Fruit fly (Drosophila melanogaster): ENCODE data around the gene CG12581.
"Not testable (repeated sequence)": the region's sequence is repeated elsewhere in the genome, so short reads cannot be mapped to it uniquely, and the experiment has no call there.

CG12581 gene

DNA sequence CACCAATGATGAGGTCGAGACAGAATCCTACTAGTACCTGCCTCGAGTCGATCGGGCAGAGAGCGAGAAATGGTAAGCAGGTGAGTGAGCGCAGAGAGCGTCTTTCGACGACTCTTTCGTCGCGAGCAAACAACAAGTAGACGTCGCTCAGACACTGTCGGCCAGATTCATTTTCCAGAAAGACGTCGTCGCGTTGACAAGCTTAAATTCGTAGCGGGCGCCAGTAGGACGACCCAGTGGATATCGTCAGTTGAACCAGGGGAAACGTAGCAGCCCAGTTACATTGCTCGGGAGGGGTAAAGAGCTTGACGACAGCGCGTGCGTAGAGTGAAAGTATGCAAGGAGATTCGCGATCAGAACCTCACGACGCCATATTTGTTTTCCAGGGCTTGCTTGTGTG, at the start of gene CG12581:
CG12581 (plus strand) TSS at position 163 of the 400 bp plus-strand sequence.
- TF ChIP-seq EcR (GFP tag; optimal IDR thresholded peaks at IDR 0.05) (no peak), Dll (optimal IDR thresholded peaks at IDR 0.05) (no peak), pan (optimal IDR thresholded peaks at IDR 0.05) (no peak), psq (optimal IDR thresholded peaks at IDR 0.05) (no peak), usp (GFP tag; optimal IDR thresholded peaks at IDR 0.05) (no peak), CG8478 (optimal IDR thresholded peaks at IDR 0.05) (no peak)

DNA sequence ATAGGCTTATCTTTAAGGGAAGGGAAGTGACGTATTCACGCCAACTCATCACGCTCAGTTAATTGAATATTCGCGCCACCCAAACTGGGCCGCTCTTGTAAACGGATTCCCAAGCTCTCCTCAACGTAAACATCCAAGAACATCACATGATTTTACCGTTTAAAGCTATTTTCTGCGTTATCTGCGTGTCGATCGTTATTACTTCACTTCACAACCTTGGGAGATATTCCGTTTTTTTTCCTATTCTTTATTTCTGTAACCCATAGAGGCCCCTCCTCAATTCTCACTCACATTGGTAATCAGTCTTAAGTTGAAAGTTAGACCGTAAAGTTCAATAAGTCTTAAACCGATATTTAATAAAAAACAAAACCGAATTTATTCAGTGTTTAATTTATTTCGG, 48.3 kb upstream of the CG12581 start, which contains the start of gene Gfat1:
Gfat1 (plus strand) TSS at position 301 of the 400 bp plus-strand sequence.
- not testable (repeated sequence) for TF ChIP-seq pan (optimal IDR thresholded peaks at IDR 0.05); CG8478 (optimal IDR thresholded peaks at IDR 0.05); usp (GFP tag; optimal IDR thresholded peaks at IDR 0.05)

DNA sequence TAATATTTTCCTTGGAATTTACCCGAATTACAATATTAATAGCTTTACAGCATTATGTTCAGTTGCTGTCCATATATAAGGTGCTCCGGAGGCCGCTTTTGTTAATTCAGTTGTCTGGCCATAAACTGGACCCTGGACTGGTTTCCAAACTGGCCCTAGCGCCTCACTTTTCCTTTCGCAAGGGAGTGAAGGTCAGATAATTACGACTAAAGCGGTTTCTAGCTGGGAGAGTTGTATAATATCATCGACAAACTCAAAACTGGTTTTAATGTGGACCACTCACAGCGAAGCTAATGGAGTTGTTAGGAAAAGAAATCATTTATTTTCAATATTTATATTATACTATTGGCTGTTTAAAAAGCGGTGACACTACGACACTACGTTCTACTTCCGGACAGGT, 46.9 kb upstream of the CG12581 start:
- TF ChIP-seq psq (optimal IDR thresholded peaks at IDR 0.05) (no peak), pan (optimal IDR thresholded peaks at IDR 0.05) (no peak), Dll (optimal IDR thresholded peaks at IDR 0.05) (no peak), CG8478 (optimal IDR thresholded peaks at IDR 0.05) (no peak), usp (GFP tag; optimal IDR thresholded peaks at IDR 0.05) (no peak), EcR (GFP tag; optimal IDR thresholded peaks at IDR 0.05) (no peak)

DNA sequence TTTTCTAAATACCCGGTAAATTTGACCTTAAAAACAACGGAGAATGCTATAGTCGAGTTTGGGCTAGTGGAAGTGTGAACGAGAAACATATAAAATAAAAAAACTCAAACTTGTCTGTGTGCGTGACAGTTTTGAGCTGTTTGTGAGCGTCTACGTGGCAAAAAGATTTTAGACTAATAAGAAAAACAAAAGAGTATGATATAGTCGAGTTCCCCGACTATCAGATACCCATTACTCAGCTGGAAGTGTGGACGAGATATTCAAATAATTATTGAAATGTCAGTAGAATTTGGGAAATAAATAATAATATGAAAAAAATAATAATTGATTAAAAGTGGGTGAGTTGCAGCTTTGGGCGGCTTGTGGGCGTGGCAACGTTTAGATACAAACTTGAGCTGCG, 46.1 kb upstream of the CG12581 start:
- TF ChIP-seq EcR (GFP tag; optimal IDR thresholded peaks at IDR 0.05) = no peak
- no peak for TF ChIP-seq usp (GFP tag; optimal IDR thresholded peaks at IDR 0.05)
- no peak for TF ChIP-seq psq (optimal IDR thresholded peaks at IDR 0.05)
- no peak for TF ChIP-seq pan (optimal IDR thresholded peaks at IDR 0.05)
- no peak for TF ChIP-seq CG8478 (optimal IDR thresholded peaks at IDR 0.05)
- no peak for TF ChIP-seq Dll (optimal IDR thresholded peaks at IDR 0.05)

DNA sequence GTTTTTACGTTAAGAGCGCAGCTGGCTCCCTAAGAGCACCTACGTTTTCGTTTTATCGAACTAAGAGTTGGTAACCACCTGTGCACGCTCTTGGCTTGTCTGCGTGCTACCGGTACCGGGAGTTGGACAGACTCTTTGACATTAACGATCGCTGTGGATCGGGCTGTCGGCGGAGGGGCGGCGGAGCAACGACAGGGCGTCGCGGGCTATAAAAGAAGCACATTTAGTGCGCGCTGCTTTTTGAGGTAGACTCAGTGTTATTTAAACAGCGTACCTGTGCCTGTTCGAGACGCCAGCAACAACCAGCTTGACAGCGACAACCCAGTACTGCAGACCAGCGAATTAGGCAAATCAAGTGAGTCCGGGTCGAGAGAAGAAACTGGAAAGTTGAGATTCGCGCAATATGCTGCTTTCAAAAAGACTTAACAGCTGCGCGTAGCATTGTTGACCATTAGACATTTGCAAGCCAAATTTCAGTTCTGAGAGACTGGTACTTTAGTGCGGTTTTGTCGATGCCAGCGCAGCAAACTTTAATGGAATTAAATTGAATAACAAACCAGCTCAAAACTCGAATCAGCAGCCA, 44.1 kb upstream of the CG12581 start:
- TF ChIP-seq pan (optimal IDR thresholded peaks at IDR 0.05) (no peak), EcR (GFP tag; optimal IDR thresholded peaks at IDR 0.05) (no peak), Dll (optimal IDR thresholded peaks at IDR 0.05) (no peak), CG8478 (optimal IDR thresholded peaks at IDR 0.05) (no peak), usp (GFP tag; optimal IDR thresholded peaks at IDR 0.05) (no peak), psq (optimal IDR thresholded peaks at IDR 0.05) (no peak)

DNA sequence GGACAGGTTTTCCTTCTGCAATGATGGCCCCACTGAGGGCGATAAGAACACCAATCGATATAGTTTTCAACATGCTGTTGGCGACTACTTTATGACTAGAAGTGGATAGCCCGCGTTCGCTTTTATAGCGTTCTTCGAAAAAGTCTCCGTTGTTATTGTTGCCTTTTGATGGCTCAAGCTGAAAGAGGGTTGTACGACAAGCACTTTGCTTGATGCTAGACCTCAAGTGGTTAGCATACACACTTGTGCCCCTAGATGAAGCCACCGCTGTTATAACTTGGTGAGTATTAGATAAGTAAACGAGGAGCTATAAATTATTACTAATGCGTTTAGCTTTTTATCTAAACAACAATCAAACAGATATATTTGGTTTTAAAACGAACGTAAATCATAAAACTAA, 12.3 kb upstream of the CG12581 start, which contains the start of gene CG40198:
CG40198 (minus strand) TSS at position 101 of the 400 bp plus-strand sequence.
- TF ChIP-seq CG8478 (optimal IDR thresholded peaks at IDR 0.05) (no peak), psq (optimal IDR thresholded peaks at IDR 0.05) (no peak), EcR (GFP tag; optimal IDR thresholded peaks at IDR 0.05) (no peak), usp (GFP tag; optimal IDR thresholded peaks at IDR 0.05) (no peak), pan (optimal IDR thresholded peaks at IDR 0.05) (no peak), Dll (optimal IDR thresholded peaks at IDR 0.05) (no peak)

DNA sequence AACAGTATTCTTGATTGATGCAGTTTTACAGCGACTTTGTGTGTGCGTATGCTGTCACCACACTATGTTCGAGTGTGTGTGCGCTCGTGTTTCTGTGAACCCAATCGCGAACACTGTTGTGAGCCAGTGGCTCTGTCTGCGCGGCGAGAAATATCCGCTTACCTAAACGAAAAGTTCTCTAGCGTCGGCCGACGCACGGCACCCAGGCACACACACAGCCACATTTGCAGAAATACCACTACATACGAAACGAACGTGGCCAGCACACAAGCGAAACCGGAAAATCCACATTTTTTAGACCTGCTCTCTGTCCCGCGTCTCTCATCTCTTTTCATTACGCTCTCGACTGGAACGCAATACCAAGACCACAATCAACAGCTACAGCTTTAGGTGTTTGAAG, 543 bp downstream of the CG12581 start:
- TF ChIP-seq pan (optimal IDR thresholded peaks at IDR 0.05) (no peak), usp (GFP tag; optimal IDR thresholded peaks at IDR 0.05) (no peak), psq (optimal IDR thresholded peaks at IDR 0.05) (no peak), CG8478 (optimal IDR thresholded peaks at IDR 0.05) (no peak), EcR (GFP tag; optimal IDR thresholded peaks at IDR 0.05) (no peak), Dll (optimal IDR thresholded peaks at IDR 0.05) (no peak)

DNA sequence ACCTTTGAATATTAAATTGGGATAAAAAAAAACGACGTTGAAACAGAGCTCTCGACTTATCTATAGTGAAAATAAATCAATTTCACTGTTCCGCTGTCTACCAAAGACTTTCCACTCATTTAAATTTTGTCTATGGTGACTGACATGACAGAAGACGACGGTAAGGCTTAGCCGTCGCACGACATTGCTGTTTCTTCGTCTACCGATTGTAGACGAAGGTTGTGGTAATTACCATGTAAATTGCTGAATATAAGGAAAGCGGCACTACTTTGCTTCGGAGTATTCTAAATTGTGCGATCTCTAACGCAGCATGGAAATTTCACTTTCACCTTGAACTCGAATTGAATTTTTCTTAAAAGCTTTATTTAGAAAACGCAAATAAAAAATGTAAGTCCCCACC, 2.3 kb downstream of the CG12581 start:
- TF ChIP-seq EcR (GFP tag; optimal IDR thresholded peaks at IDR 0.05) (no peak), pan (optimal IDR thresholded peaks at IDR 0.05) (no peak), CG8478 (optimal IDR thresholded peaks at IDR 0.05) (no peak), Dll (optimal IDR thresholded peaks at IDR 0.05) (no peak), psq (optimal IDR thresholded peaks at IDR 0.05) (no peak), usp (GFP tag; optimal IDR thresholded peaks at IDR 0.05) (no peak)

DNA sequence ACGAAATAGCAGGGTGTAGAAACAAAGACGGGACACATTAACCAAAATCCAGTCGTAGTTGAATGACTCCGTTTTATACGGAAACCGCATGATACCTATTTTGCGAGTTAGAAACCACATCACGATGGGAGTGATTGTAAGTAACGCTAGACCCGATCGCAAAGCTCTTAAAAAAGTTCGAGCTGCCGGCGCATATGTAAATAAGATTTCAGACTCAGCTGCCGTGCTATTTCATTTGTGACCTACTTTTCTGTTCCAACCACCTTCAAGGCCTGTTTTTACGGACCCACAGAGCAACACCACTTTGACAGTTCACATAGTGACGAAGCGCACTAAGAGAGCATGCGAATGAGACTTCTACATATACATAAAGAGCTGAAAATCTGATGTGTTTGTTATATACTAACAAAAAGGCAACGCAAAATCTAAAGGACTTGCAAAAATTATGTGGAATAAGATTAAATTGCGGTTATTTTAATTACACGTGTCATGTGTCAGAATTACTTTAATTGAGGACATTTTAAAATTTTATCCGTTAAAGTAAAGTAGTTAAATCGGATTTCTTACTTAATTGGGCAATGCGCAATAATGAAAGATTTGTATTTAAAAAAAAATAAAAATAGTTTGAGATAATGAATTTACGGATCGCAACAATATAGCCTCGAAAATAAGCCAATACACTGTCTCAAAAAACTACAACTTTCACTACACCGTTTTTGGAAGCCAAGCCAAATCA, 4.5 kb downstream of the CG12581 start:
- no peak for TF ChIP-seq pan (optimal IDR thresholded peaks at IDR 0.05)
- no peak for TF ChIP-seq CG8478 (optimal IDR thresholded peaks at IDR 0.05)

DNA sequence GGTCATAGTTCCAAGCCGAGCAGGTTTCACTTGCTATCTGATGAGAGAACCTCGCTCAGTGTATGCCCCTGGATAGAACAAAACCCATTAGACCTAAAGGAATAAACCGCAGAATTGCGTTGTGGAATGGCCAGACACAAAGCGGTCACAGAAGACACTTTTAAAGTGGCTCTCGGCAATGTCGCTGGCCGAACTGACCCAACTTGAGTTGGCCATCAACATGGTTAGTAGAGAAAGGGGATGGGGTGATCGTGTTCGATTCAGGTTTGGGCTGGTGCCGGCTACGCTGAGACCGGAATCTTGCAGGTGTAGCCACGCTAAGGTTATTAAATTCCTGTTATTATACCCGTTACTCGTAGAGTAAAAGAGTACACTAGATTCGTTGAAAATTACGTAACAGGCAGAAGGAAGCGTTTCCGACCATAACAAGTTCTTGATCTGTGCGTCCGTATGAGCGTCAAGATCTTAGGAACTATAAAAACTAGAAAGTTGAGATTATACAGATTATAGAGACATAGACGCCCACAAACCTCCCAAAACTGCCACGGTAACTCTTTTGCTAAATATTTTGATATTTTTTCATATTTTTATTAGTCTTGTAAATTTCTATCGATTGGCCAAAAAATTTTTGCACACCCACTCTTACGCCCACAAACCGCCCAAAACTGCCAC, 6.2 kb downstream of the CG12581 start:
- TF ChIP-seq CG8478 (optimal IDR thresholded peaks at IDR 0.05) = no peak
- TF ChIP-seq EcR (GFP tag; optimal IDR thresholded peaks at IDR 0.05) = no peak
- TF ChIP-seq psq (optimal IDR thresholded peaks at IDR 0.05) = no peak
- TF ChIP-seq pan (optimal IDR thresholded peaks at IDR 0.05) = no peak
- no peak for TF ChIP-seq Dll (optimal IDR thresholded peaks at IDR 0.05)
- no peak for TF ChIP-seq usp (GFP tag; optimal IDR thresholded peaks at IDR 0.05)

DNA sequence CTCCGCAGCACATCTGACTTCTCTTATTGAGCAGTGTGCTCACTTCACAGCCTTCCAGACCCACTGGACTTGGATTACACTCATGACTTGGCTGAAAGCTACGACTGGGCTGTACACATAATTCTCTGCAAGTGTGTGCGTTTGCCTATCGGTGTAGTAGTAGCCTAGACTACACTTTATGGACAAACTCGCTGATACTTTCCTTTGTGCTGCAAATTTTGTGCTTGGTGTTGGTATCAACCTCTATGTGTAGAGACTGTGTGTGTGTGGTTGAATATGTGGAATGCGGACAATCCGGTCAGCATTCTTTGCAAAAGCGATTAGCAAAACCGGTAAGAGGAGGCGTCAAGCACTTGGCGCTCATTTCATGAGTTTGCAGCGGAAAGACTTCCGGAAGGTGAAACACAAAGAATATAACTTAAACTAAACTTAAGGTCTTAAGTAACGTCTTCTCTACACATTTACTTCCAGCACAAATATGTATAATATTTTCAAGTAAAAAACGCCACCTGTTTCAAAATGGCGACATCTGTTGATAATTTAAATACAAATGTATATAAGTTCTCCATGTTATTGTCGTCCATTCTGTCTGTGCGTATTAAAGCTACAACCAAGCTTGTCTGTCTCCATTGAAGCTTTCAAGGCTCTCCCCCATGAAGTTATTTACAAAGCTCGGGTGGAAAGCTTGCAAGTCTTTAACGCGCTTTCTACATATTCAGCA, 12.5 kb downstream of the CG12581 start:
- TF ChIP-seq psq (optimal IDR thresholded peaks at IDR 0.05) (no peak), pan (optimal IDR thresholded peaks at IDR 0.05) (no peak), EcR (GFP tag; optimal IDR thresholded peaks at IDR 0.05) (no peak), usp (GFP tag; optimal IDR thresholded peaks at IDR 0.05) (no peak), Dll (optimal IDR thresholded peaks at IDR 0.05) (no peak)

DNA sequence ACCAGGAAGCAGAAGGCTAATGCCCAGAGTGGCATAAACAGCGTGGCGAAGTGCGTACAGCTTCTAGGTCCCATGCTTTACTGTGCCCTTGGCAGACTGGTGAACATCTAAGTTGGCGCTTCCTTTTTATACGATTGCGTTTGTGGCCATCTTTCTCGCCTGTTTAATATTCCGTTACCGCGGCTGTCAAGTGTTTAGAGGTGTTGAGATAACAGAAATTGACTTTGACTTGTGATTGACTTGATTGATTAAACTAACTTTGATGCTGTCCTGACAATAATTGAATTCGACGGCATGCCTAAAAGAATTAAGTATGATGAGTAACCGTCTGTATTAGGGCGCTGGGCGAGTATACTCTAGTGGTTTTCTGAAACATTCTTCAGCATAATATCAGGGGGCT, 15.7 kb downstream of the CG12581 start, which contains the start of gene Dsk:
Dsk (minus strand) TSS at position 101 of the 400 bp plus-strand sequence.
- TF ChIP-seq pan (optimal IDR thresholded peaks at IDR 0.05) (no peak), EcR (GFP tag; optimal IDR thresholded peaks at IDR 0.05) (no peak), psq (optimal IDR thresholded peaks at IDR 0.05) (no peak), CG8478 (optimal IDR thresholded peaks at IDR 0.05) (no peak), usp (GFP tag; optimal IDR thresholded peaks at IDR 0.05) (no peak), Dll (optimal IDR thresholded peaks at IDR 0.05) (no peak)
